Worm (Caenorhabditis elegans): ENCODE measurements around the gene spp-9.

ce11 chrX:11447695-11448094 lies 39.9 kb upstream of the spp-9 start:
- TF ChIP-seq ets-7 (tag; optimal IDR thresholded peaks at IDR 0.05): no peak
- no peak for TF ChIP-seq flt-1 (GFP tag; IDR thresholded peaks at IDR 0.05)
- no peak for TF ChIP-seq ama-1 (optimal IDR thresholded peaks at IDR 0.05)
- TF ChIP-seq ceh-36 (tag; optimal IDR thresholded peaks at IDR 0.05): no peak
- no peak for TF ChIP-seq hnd-1 (tag; optimal IDR thresholded peaks at IDR 0.05)
- no peak for TF ChIP-seq tbx-11 (GFP tag; IDR thresholded peaks at IDR 0.05)
- TF ChIP-seq tra-4 (tag; optimal IDR thresholded peaks at IDR 0.05): no peak
- no peak for TF ChIP-seq F13C5.2 (tag; optimal IDR thresholded peaks at IDR 0.05)
- no peak for TF ChIP-seq hmbx-1 (tag; optimal IDR thresholded peaks at IDR 0.05)
- TF ChIP-seq ceh-13 (GFP tag; optimal IDR thresholded peaks at IDR 0.05): no peak
- TF ChIP-seq aly-1 (tag; optimal IDR thresholded peaks at IDR 0.05): no peak

All from whole organism, early embryonic.